Worm (Caenorhabditis elegans) whole organism, young adult: Measurements from ENCODE around the gene F47B8.10.
A peak's percentile ranks its signal among the peaks of the same experiment; 100 is the strongest.

Experiments
- B0261.1 ChIP-seq: sonication (generic microtip); optimal IDR thresholded peaks from 2 replicates; lab custom pipeline; 2016; ENCODE audit warnings: mild to moderate bottlenecking, missing genetic modification characterization, moderate library complexity, missing compliant biosample characterization
- C06A6.2 ChIP-seq: fragments of 200-800 bp; sonication (Bioruptor generic); conservative IDR thresholded peaks from 2 replicates; pipeline ENCODE4 v1.3.6; 2022; ENCODE audit warnings: missing genetic modification characterization, missing compliant biosample characterization
- D2030.7 ChIP-seq: fragments of 200-800 bp; sonication (Bioruptor generic); IDR thresholded peaks from 2 replicates; pipeline ENCODE4 v1.3.6; 2022; ENCODE audit warnings: missing genetic modification reagents, missing genetic modification characterization, missing compliant biosample characterization
- F33H1.4 ChIP-seq: fragments of 200-800 bp; sonication (Bioruptor generic); IDR thresholded peaks from 2 replicates; pipeline ENCODE4 v1.3.6; 2022; ENCODE audit warnings: missing genetic modification reagents, missing genetic modification characterization, missing compliant biosample characterization
- F37B4.10 ChIP-seq: fragments of 200-800 bp; sonication (Bioruptor generic); IDR thresholded peaks from 2 replicates; pipeline ENCODE4 v1.3.6; 2022; ENCODE audit warnings: missing genetic modification characterization, missing compliant biosample characterization
- F49E8.2 ChIP-seq: sonication (generic microtip); optimal IDR thresholded peaks from 3 replicates; lab custom pipeline; 2017; ENCODE audit warnings: missing genetic modification characterization, mild to moderate bottlenecking, missing compliant biosample characterization, antibody characterized with exemption, moderate library complexity; ENCODE audit not compliant: insufficient read depth
- F55B11.4 ChIP-seq: sonication (generic microtip); optimal IDR thresholded peaks from 2 replicates; lab custom pipeline; 2016; ENCODE audit warnings: missing compliant biosample characterization, missing genetic modification characterization, borderline replicate concordance; ENCODE audit not compliant: insufficient read depth
- F57A8.1 ChIP-seq: fragments of 200-800 bp; sonication (Bioruptor generic); optimal IDR thresholded peaks from 2 replicates; lab custom pipeline; 2018; ENCODE audit warnings: mild to moderate bottlenecking, missing genetic modification characterization, moderate library complexity, missing compliant biosample characterization
- K12H6.12 ChIP-seq: fragments of 200-800 bp; sonication (Bioruptor generic); optimal IDR thresholded peaks from 2 replicates; lab custom pipeline; 2018; ENCODE audit warnings: mild to moderate bottlenecking, missing genetic modification characterization, missing compliant biosample characterization
- Y53F4B.3 ChIP-seq: fragments of 200-800 bp; sonication (Bioruptor generic); IDR thresholded peaks from 2 replicates; pipeline ENCODE4 v1.3.6; 2022; ENCODE audit warnings: missing genetic modification reagents, missing genetic modification characterization, missing compliant biosample characterization
- Y79H2A.3 ChIP-seq: fragments of 200-800 bp; sonication (Bioruptor generic); conservative IDR thresholded peaks from 2 replicates; pipeline ENCODE4 v1.3.6; 2022; ENCODE audit warnings: missing genetic modification reagents, missing genetic modification characterization, missing compliant biosample characterization
- athp-1 ChIP-seq: sonication (generic microtip); optimal IDR thresholded peaks from 2 replicates; lab custom pipeline; 2017; ENCODE audit warnings: mild to moderate bottlenecking, missing genetic modification characterization, missing compliant biosample characterization
- bed-1 ChIP-seq: fragments of 200-800 bp; sonication (Bioruptor generic); IDR thresholded peaks from 2 replicates; pipeline ENCODE4 v1.3.6; 2022; ENCODE audit warnings: missing genetic modification reagents, missing genetic modification characterization, missing compliant biosample characterization
- ceh-58 ChIP-seq: fragments of 200-800 bp; sonication (Bioruptor generic); IDR thresholded peaks from 2 replicates; pipeline ENCODE4 v1.3.6; 2022; ENCODE audit warnings: missing genetic modification characterization, missing compliant biosample characterization
- ceh-79 ChIP-seq: sonication (generic microtip); optimal IDR thresholded peaks from 2 replicates; lab custom pipeline; 2017; ENCODE audit warnings: mild to moderate bottlenecking, missing genetic modification characterization, missing compliant biosample characterization
- chd-7 ChIP-seq: sonication (generic microtip); optimal IDR thresholded peaks from 2 replicates; lab custom pipeline; 2016; ENCODE audit warnings: mild to moderate bottlenecking, missing genetic modification characterization, moderate library complexity, missing compliant biosample characterization
- die-1 ChIP-seq: sonication (generic microtip); optimal IDR thresholded peaks from 2 replicates; lab custom pipeline; 2016; ENCODE audit warnings: missing genotype, mild to moderate bottlenecking, missing genetic modification characterization, missing compliant biosample characterization
- egrh-3 ChIP-seq: fragments of 200-800 bp; sonication (Bioruptor generic); IDR thresholded peaks from 2 replicates; pipeline ENCODE4 v1.3.6; 2022; ENCODE audit warnings: missing genetic modification reagents, missing genetic modification characterization, missing compliant biosample characterization
- gei-17 ChIP-seq: fragments of 200-800 bp; sonication (Bioruptor generic); optimal IDR thresholded peaks from 2 replicates; lab custom pipeline; 2018; ENCODE audit warnings: mild to moderate bottlenecking, missing genetic modification characterization, missing compliant biosample characterization
- hmg-1.2 ChIP-seq: fragments of 200-800 bp; sonication (Bioruptor generic); IDR thresholded peaks from 2 replicates; pipeline ENCODE4 v1.3.6; 2022; ENCODE audit warnings: missing genetic modification reagents, missing genetic modification characterization, missing compliant biosample characterization
- hmg-20 ChIP-seq: fragments of 200-800 bp; sonication (Bioruptor generic); IDR thresholded peaks from 2 replicates; pipeline ENCODE4 v1.3.6; 2022; ENCODE audit warnings: missing genetic modification reagents, missing genetic modification characterization, missing compliant biosample characterization
- hrde-1 ChIP-seq: sonication (generic microtip); optimal IDR thresholded peaks from 2 replicates; lab custom pipeline; 2016; ENCODE audit warnings: missing genetic modification characterization, mild to moderate bottlenecking, missing compliant biosample characterization, moderate library complexity, missing genotype, missing genetic modification reagents, borderline replicate concordance
- let-607 ChIP-seq, 2 experiments: fragments of 200-800 bp in 1 of 2; sonication (Bioruptor generic) in 1 of 2; sonication (generic microtip) in 1 of 2; optimal IDR thresholded peaks; 2 replicates each; lab custom pipeline; 2016 to 2018; ENCODE audit warnings: mild to moderate bottlenecking in 2 of 2, missing compliant biosample characterization in 2 of 2, missing genetic modification characterization in 2 of 2, moderate library complexity in 2 of 2, missing genotype in 1 of 2
- lin-35 ChIP-seq, 3 experiments: fragments of 150-350 bp in 2 of 3; sonication (generic microtip) in 1 of 3; optimal IDR thresholded peaks; 2 replicates each; lab custom pipeline; 2014 to 2018; ENCODE audit warnings: missing biosample characterization in 3 of 3, missing genetic modification characterization in 3 of 3, missing genetic modification reagents in 3 of 3
- lin-40 ChIP-seq: sonication (generic microtip); optimal IDR thresholded peaks from 2 replicates; lab custom pipeline; 2016; ENCODE audit warnings: missing genetic modification characterization, mild to moderate bottlenecking, missing compliant biosample characterization, missing genotype, missing genetic modification reagents
- lin-54 ChIP-seq: fragments of 200-800 bp; sonication (Bioruptor generic); optimal IDR thresholded peaks from 2 replicates; lab custom pipeline; 2018; ENCODE audit warnings: mild to moderate bottlenecking, missing genetic modification characterization, missing compliant biosample characterization
- lir-1 ChIP-seq: fragments of 200-800 bp; sonication (Bioruptor generic); conservative IDR thresholded peaks from 2 replicates; pipeline ENCODE4 v1.3.6; 2022; ENCODE audit warnings: missing genetic modification reagents, missing genetic modification characterization, missing compliant biosample characterization
- madf-3 ChIP-seq: fragments of 200-800 bp; sonication (Bioruptor generic); IDR thresholded peaks from 2 replicates; pipeline ENCODE4 v1.3.6; 2022; ENCODE audit warnings: missing genetic modification reagents, missing genetic modification characterization, missing compliant biosample characterization
- mcd-1 ChIP-seq: fragments of 200-800 bp; sonication (Bioruptor generic); IDR thresholded peaks from 2 replicates; pipeline ENCODE4 v1.3.6; 2022; ENCODE audit warnings: missing genetic modification reagents, missing genetic modification characterization, missing compliant biosample characterization
- mxl-1 ChIP-seq: sonication (generic microtip); optimal IDR thresholded peaks from 2 replicates; lab custom pipeline; 2016; ENCODE audit warnings: missing genetic modification characterization, missing compliant biosample characterization
- nhr-27 ChIP-seq: fragments of 200-800 bp; sonication (Bioruptor generic); optimal IDR thresholded peaks from 2 replicates; lab custom pipeline; 2018; ENCODE audit warnings: mild to moderate bottlenecking, missing genetic modification characterization, moderate library complexity, missing compliant biosample characterization
- nhr-80 ChIP-seq: sonication (generic microtip); optimal IDR thresholded peaks from 2 replicates; lab custom pipeline; 2016; ENCODE audit warnings: missing genetic modification characterization, missing compliant biosample characterization
- nhr-90 ChIP-seq: sonication (generic microtip); optimal IDR thresholded peaks from 2 replicates; lab custom pipeline; 2016; ENCODE audit warnings: missing genotype, mild to moderate bottlenecking, missing genetic modification characterization, missing compliant biosample characterization
- pha-4 ChIP-seq: fragments of 150-350 bp; sonication (generic microtip); optimal IDR thresholded peaks from 2 replicates; lab custom pipeline; 2014; ENCODE audit warnings: missing biosample characterization, missing genetic modification reagents, missing genetic modification characterization
- rec-8 ChIP-seq, 2 experiments: sonication (generic microtip); optimal IDR thresholded peaks; 2 replicates each; lab custom pipeline; 2016; ENCODE audit warnings: mild to moderate bottlenecking in 2 of 2, missing genetic modification characterization in 2 of 2, missing genetic modification reagents in 2 of 2, missing genotype in 2 of 2, missing biosample characterization in 1 of 2, missing compliant biosample characterization in 1 of 2, moderate library complexity in 1 of 2
- rpc-1 ChIP-seq, 2 experiments: fragments of 150-350 bp in 1 of 2; sonication (generic microtip) in 1 of 2; optimal IDR thresholded peaks; 2 replicates each; lab custom pipeline; 2014 to 2018; ENCODE audit warnings: missing biosample characterization in 1 of 2, missing genetic modification characterization in 1 of 2, missing genetic modification reagents in 1 of 2, missing genotype in 1 of 2
- sea-2 ChIP-seq: fragments of 200-800 bp; sonication (Bioruptor generic); IDR thresholded peaks from 2 replicates; pipeline ENCODE4 v1.3.6; 2022; ENCODE audit warnings: missing genetic modification characterization, missing compliant biosample characterization
- snpc-3.4 ChIP-seq: sonication (generic microtip); optimal IDR thresholded peaks from 2 replicates; lab custom pipeline; 2017; ENCODE audit warnings: missing genetic modification characterization, mild to moderate bottlenecking, missing compliant biosample characterization, antibody characterized with exemption, moderate library complexity, missing genotype, missing genetic modification reagents
- snpc-4 ChIP-seq, 5 experiments: fragments of 150-350 bp in 1 of 5; sonication (generic microtip) in 4 of 5; optimal IDR thresholded peaks; 2 replicates each; lab custom pipeline; 2014 to 2018; ENCODE audit warnings: missing genetic modification characterization in 5 of 5, missing biosample characterization in 3 of 5, antibody characterized with exemption in 2 of 5, mild to moderate bottlenecking in 2 of 5, missing compliant biosample characterization in 2 of 5, missing genotype in 2 of 5, moderate library complexity in 2 of 5, missing genetic modification reagents in 1 of 5
- somi-1 ChIP-seq: fragments of 200-800 bp; sonication (Bioruptor generic); optimal IDR thresholded peaks from 2 replicates; lab custom pipeline; 2018; ENCODE audit warnings: mild to moderate bottlenecking, missing genetic modification characterization, missing compliant biosample characterization
- sptf-2 ChIP-seq: fragments of 200-800 bp; sonication (Bioruptor generic); optimal IDR thresholded peaks from 2 replicates; lab custom pipeline; 2018; ENCODE audit warnings: mild to moderate bottlenecking, missing genetic modification characterization, missing compliant biosample characterization
- tbp1 ChIP-seq: fragments of 200-800 bp; sonication (Bioruptor generic); optimal IDR thresholded peaks from 2 replicates; lab custom pipeline; 2018; ENCODE audit warnings: mild to moderate bottlenecking, missing genetic modification characterization, missing compliant biosample characterization
- tlf-1 ChIP-seq: fragments of 200-800 bp; sonication (Bioruptor generic); optimal IDR thresholded peaks from 2 replicates; lab custom pipeline; 2018; ENCODE audit warnings: mild to moderate bottlenecking, missing genetic modification characterization, missing compliant biosample characterization
- unc-62 ChIP-seq: fragments of 150-350 bp; optimal IDR thresholded peaks from 2 replicates; lab custom pipeline; 2014; ENCODE audit warnings: missing biosample characterization, missing genetic modification reagents, missing genetic modification characterization
- xnd-1 ChIP-seq: sonication (generic microtip); optimal IDR thresholded peaks from 2 replicates; lab custom pipeline; 2016; ENCODE audit warnings: missing genotype, missing genetic modification reagents, missing genetic modification characterization, missing compliant biosample characterization
- zfh-2 ChIP-seq: fragments of 200-800 bp; sonication (Bioruptor generic); conservative IDR thresholded peaks from 2 replicates; pipeline ENCODE4 v1.3.6; 2022; ENCODE audit warnings: missing genetic modification reagents, missing genetic modification characterization, missing compliant biosample characterization
- ztf-22 ChIP-seq: fragments of 200-800 bp; sonication (Bioruptor generic); optimal IDR thresholded peaks from 2 replicates; lab custom pipeline; 2018; ENCODE audit warnings: mild to moderate bottlenecking, missing genetic modification characterization, moderate library complexity, missing compliant biosample characterization

Gene F47B8.10

DNA sequence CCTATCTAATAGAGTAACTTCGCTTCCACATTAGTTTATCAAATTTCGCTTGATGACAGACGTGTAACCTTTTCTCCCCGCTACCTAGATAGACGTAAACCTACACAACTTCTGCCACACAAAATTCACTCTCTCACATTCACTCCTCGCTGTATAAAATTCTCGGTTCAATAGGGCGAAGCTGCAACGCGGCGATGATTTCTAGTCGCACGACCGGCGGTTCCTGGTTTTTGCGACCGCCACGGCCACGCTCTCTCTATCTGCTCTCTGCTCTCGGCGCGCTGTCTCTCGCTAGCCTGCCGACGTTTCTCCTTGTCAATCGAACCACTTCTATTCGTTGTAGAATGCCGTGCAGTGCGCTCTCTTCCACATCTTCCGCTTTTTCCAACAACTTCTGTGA is 9.2 kb downstream of the F47B8.10 start (continued):
- TF ChIP-seq madf-3 (0 out of 2 replicates have a peak, but pooled peaks have one; percentile 18), ceh-58 (no peak), snpc-3.4 (tag; lab: Kevin White, UChicago) (no peak), nhr-27 (tag; lab: Kevin White, UChicago) (no peak), tlf-1 (GFP tag; lab: Kevin White, UChicago) (no peak), Y53F4B.3 (GFP tag; lab: Robert Waterston, UW) (no peak), ztf-22 (GFP tag; lab: Kevin White, UChicago) (peak; percentile 36), xnd-1 (tag; lab: Kevin White, UChicago) (no peak), lin-35 (GFP tag; optimal IDR thresholded peaks at IDR 0.05; lab: Kevin White, UChicago) (peak in 1 of 3 experiments; percentile 69), lin-40 (peak; percentile 77), F55B11.4 (tag; lab: Kevin White, UChicago) (no peak), pha-4 (no peak), ceh-79 (tag; lab: Kevin White, UChicago) (no peak), hrde-1 (tag; lab: Kevin White, UChicago) (no peak), lin-54 (GFP tag; lab: Kevin White, UChicago) (peak; percentile 77), nhr-90 (peak; percentile 80), athp-1 (tag; lab: Kevin White, UChicago) (no peak), mcd-1 (peak; percentile 93), die-1 (tag; lab: Kevin White, UChicago) (peak; percentile 26), C06A6.2 (GFP tag; lab: Robert Waterston, UW) (peak; percentile 59; the same call in 1 of the 2 replicates), sea-2 (no peak), let-607 (tag; optimal IDR thresholded peaks at IDR 0.05; lab: Kevin White, UChicago) (peak; percentile 75 to 87), rec-8 (tag; optimal IDR thresholded peaks at IDR 0.05; lab: Kevin White, UChicago) (no peak), nhr-80 (tag; lab: Kevin White, UChicago) (peak; percentile 99), gei-17 (GFP tag; lab: Kevin White, UChicago) (no peak), bed-1 (GFP tag; lab: Robert Waterston, UW) (no peak), F33H1.4 (GFP tag; lab: Robert Waterston, UW) (no peak), F37B4.10 (GFP tag; lab: Robert Waterston, UW) (no peak), somi-1 (GFP tag; lab: Kevin White, UChicago) (no peak), rpc-1 (optimal IDR thresholded peaks at IDR 0.05; lab: Kevin White, UChicago) (no peak), rpc-1 (tag; optimal IDR thresholded peaks at IDR 0.05; lab: Kevin White, UChicago) (no peak), unc-62 (GFP tag; lab: Kevin White, UChicago) (no peak), Y79H2A.3 (GFP tag; lab: Robert Waterston, UW) (no peak), egrh-3 (GFP tag; lab: Robert Waterston, UW) (peak; percentile 89), snpc-4 (GFP tag; optimal IDR thresholded peaks at IDR 0.05; lab: Kevin White, UChicago) (no peak), snpc-4 (tag; optimal IDR thresholded peaks at IDR 0.05; lab: Kevin White, UChicago) (peak; percentile 27 to 70 (median 58)), chd-7 (tag; lab: Kevin White, UChicago) (peak; percentile 23), F57A8.1 (no peak), tbp1 (GFP tag; lab: Kevin White, UChicago) (peak; percentile 58), F49E8.2 (tag; lab: Kevin White, UChicago) (no peak), mxl-1 (tag; lab: Kevin White, UChicago) (no peak), B0261.1 (no peak), zfh-2 (GFP tag; lab: Robert Waterston, UW) (peak; percentile 99), hmg-1.2 (peak; percentile 60; the same call in 1 of the 2 replicates), lir-1 (0 out of 2 replicates have a peak, but pooled peaks have one; percentile 47), hmg-20 (peak; percentile 52; the same call in 1 of the 2 replicates), sptf-2 (GFP tag; lab: Kevin White, UChicago) (no peak), K12H6.12 (peak; percentile 67), D2030.7 (GFP tag; lab: Robert Waterston, UW) (no peak)
